Worm (Caenorhabditis elegans) whole organism, early embryonic: ENCODE results near the gene ceh-91.

Experiments
- aly-1 ChIP-seq: sonication (generic microtip); optimal IDR thresholded peaks from 2 replicates; lab custom pipeline; 2016; ENCODE audit warnings: missing genetic modification characterization, missing compliant biosample characterization
- ama-1 ChIP-seq: fragments of 150-350 bp; optimal IDR thresholded peaks from 2 replicates; lab custom pipeline; 2014
- flt-1 ChIP-seq: fragments of 200-800 bp; sonication (Bioruptor generic); IDR thresholded peaks from 2 replicates; pipeline ENCODE4 v1.3.6; 2022; ENCODE audit warnings: missing genetic modification characterization, missing compliant biosample characterization
- hmbx-1 ChIP-seq: sonication (generic microtip); optimal IDR thresholded peaks from 2 replicates; lab custom pipeline; 2016; ENCODE audit warnings: mild to moderate bottlenecking, missing genetic modification characterization, missing compliant biosample characterization
- pes-1 ChIP-seq: fragments of 200-800 bp; sonication (Bioruptor generic); IDR thresholded peaks from 2 replicates; pipeline ENCODE4 v1.3.6; 2022; ENCODE audit warnings: missing genetic modification reagents, missing genetic modification characterization, missing compliant biosample characterization
- scrt-1 ChIP-seq: fragments of 200-800 bp; sonication (Bioruptor generic); IDR thresholded peaks from 2 replicates; pipeline ENCODE4 v1.3.6; 2022; ENCODE audit warnings: missing genetic modification characterization, missing compliant biosample characterization
- tbx-11 ChIP-seq: fragments of 200-800 bp; sonication (Bioruptor generic); IDR thresholded peaks from 2 replicates; pipeline ENCODE4 v1.3.6; 2022; ENCODE audit warnings: missing genetic modification characterization, missing compliant biosample characterization
- tbx-37 ChIP-seq: fragments of 200-800 bp; sonication (Bioruptor generic); conservative IDR thresholded peaks from 2 replicates; pipeline ENCODE4 v1.3.6; 2022; ENCODE audit warnings: missing genetic modification reagents, missing genetic modification characterization, missing compliant biosample characterization

ce11 chrIII:11651430-11651829 is 34.9 kb downstream of the ceh-91 start:
- TF ChIP-seq pes-1 (GFP tag; lab: Robert Waterston, UW) = no peak
- TF ChIP-seq scrt-1 (GFP tag; lab: Robert Waterston, UW) = no peak
- no peak for TF ChIP-seq ama-1 (lab: Kevin White, UChicago)
- TF ChIP-seq flt-1 (GFP tag; lab: Robert Waterston, UW) = no peak
- TF ChIP-seq aly-1 (tag; lab: Kevin White, UChicago) = no peak
- no peak for TF ChIP-seq tbx-37 (GFP tag; lab: Robert Waterston, UW)
- TF ChIP-seq tbx-11 (GFP tag; lab: Robert Waterston, UW) = no peak
- TF ChIP-seq hmbx-1 (tag; lab: Kevin White, UChicago) = no peak
